Fruit fly (Drosophila melanogaster): ENCODE results near the gene CG33552.

The CG33552 gene

dm6 chr2L:16645479-16646302, 36.6 kb upstream of the CG33552 start (continued):
- no peak for TF ChIP-seq Ets21C (GFP tag; optimal IDR thresholded peaks at IDR 0.05)
- no peak for TF ChIP-seq Eip93F (GFP tag; optimal IDR thresholded peaks at IDR 0.05)
- no peak for TF ChIP-seq CG11294 (GFP tag; IDR thresholded peaks at IDR 0.05)
- TF ChIP-seq CG8632 (GFP tag; optimal IDR thresholded peaks at IDR 0.05) = no peak
- no peak for TF ChIP-seq dsx (GFP tag; optimal IDR thresholded peaks at IDR 0.05; ENCODE audit: poor library complexity, severe bottlenecking)
- no peak for TF ChIP-seq CG10669 (GFP tag; optimal IDR thresholded peaks at IDR 0.05)
- TF ChIP-seq fd59A (GFP tag; optimal IDR thresholded peaks at IDR 0.05) = no peak
- no peak for TF ChIP-seq CG31627 (GFP tag; optimal IDR thresholded peaks at IDR 0.05)
- TF ChIP-seq topi (GFP tag; optimal IDR thresholded peaks at IDR 0.05) = peak; percentile 30
- no peak for TF ChIP-seq CG11902 (GFP tag; optimal IDR thresholded peaks at IDR 0.05)
- peak; percentile 49 for TF ChIP-seq esn (GFP tag; optimal IDR thresholded peaks at IDR 0.05)
- peak; percentile 4 for TF ChIP-seq Hr39 (GFP tag; optimal IDR thresholded peaks at IDR 0.05)

dm6 chr2L:16647773-16648172, 34.5 kb upstream of the CG33552 start:
- TF ChIP-seq CG6792 (GFP tag; optimal IDR thresholded peaks at IDR 0.05) = peak; percentile 22
- no peak for TF ChIP-seq Eip93F (GFP tag; optimal IDR thresholded peaks at IDR 0.05)
- peak; percentile 0 for TF ChIP-seq vri (GFP tag; optimal IDR thresholded peaks at IDR 0.05)
- TF ChIP-seq CG15336 (GFP tag; IDR thresholded peaks at IDR 0.05) = peak; percentile 65
- TF ChIP-seq esn (GFP tag; optimal IDR thresholded peaks at IDR 0.05) = peak; percentile 58
- TF ChIP-seq CG7368 (GFP tag; optimal IDR thresholded peaks at IDR 0.05) = no peak
- no peak for TF ChIP-seq salr (GFP tag; optimal IDR thresholded peaks at IDR 0.05)
- peak in 1 of 2 experiments; percentile 1 for TF ChIP-seq ss (GFP tag; optimal IDR thresholded peaks at IDR 0.05)
- peak; percentile 52 for TF ChIP-seq OdsH (GFP tag; optimal IDR thresholded peaks at IDR 0.05)
- TF ChIP-seq CG8632 (GFP tag; optimal IDR thresholded peaks at IDR 0.05) = peak; percentile 21
- peak; percentile 14 for TF ChIP-seq Hr39 (GFP tag; optimal IDR thresholded peaks at IDR 0.05)
- TF ChIP-seq lz (GFP tag; optimal IDR thresholded peaks at IDR 0.05) = peak; percentile 36
- TF ChIP-seq CG11902 (GFP tag; optimal IDR thresholded peaks at IDR 0.05) = no peak
- TF ChIP-seq acj6 (GFP tag; optimal IDR thresholded peaks at IDR 0.05) = peak; percentile 39
- TF ChIP-seq Met (GFP tag; optimal IDR thresholded peaks at IDR 0.05) = peak; percentile 52
- TF ChIP-seq cyc (GFP tag; optimal IDR thresholded peaks at IDR 0.05) = peak; percentile 15
- TF ChIP-seq Sox15 (GFP tag; optimal IDR thresholded peaks at IDR 0.05) = no peak
- TF ChIP-seq Sox14 (GFP tag; optimal IDR thresholded peaks at IDR 0.05) = peak; percentile 8
- peak; percentile 15 for TF ChIP-seq dsx (GFP tag; optimal IDR thresholded peaks at IDR 0.05; ENCODE audit: poor library complexity, severe bottlenecking)
- no peak for TF ChIP-seq Gug (GFP tag; IDR thresholded peaks at IDR 0.05)
- peak; percentile 13 for TF ChIP-seq CG3032 (tag; optimal IDR thresholded peaks at IDR 0.05)
- TF ChIP-seq CG8319 (GFP tag; optimal IDR thresholded peaks at IDR 0.05) = no peak
- peak; percentile 30 for TF ChIP-seq CG4318 (GFP tag; optimal IDR thresholded peaks at IDR 0.05)
- no peak for TF ChIP-seq Lpt (GFP tag; optimal IDR thresholded peaks at IDR 0.05)
- no peak for TF ChIP-seq CG16779 (tag; optimal IDR thresholded peaks at IDR 0.05)
- peak; percentile 47 for TF ChIP-seq Eip75B (GFP tag; optimal IDR thresholded peaks at IDR 0.05)
- TF ChIP-seq CG11294 (GFP tag; IDR thresholded peaks at IDR 0.05) = no peak
- TF ChIP-seq CG32006 (GFP tag; optimal IDR thresholded peaks at IDR 0.05) = peak; percentile 64
- peak; percentile 72 for TF ChIP-seq Hr4 (GFP tag; optimal IDR thresholded peaks at IDR 0.05)
- TF ChIP-seq CG11762 (GFP tag; optimal IDR thresholded peaks at IDR 0.05; ENCODE audit: insufficient read depth) = no peak
- peak; percentile 46 for TF ChIP-seq pdm3 (GFP tag; optimal IDR thresholded peaks at IDR 0.05)
- TF ChIP-seq topi (GFP tag; optimal IDR thresholded peaks at IDR 0.05) = peak; percentile 44
- no peak for TF ChIP-seq fkh (GFP tag; optimal IDR thresholded peaks at IDR 0.05)
- peak; percentile 27 for TF ChIP-seq spab (GFP tag; optimal IDR thresholded peaks at IDR 0.05)
- TF ChIP-seq Ets21C (GFP tag; optimal IDR thresholded peaks at IDR 0.05) = no peak
- peak; percentile 30 for TF ChIP-seq fd59A (GFP tag; optimal IDR thresholded peaks at IDR 0.05)
- TF ChIP-seq CG1621 (tag; optimal IDR thresholded peaks at IDR 0.05) = no peak
- TF ChIP-seq Blimp-1 (GFP tag; optimal IDR thresholded peaks at IDR 0.05) = no peak
- TF ChIP-seq CG6276 (GFP tag; optimal IDR thresholded peaks at IDR 0.05) = peak; percentile 38
- peak; percentile 48 for TF ChIP-seq Ets96B (tag; optimal IDR thresholded peaks at IDR 0.05)
- TF ChIP-seq CG6163 (GFP tag; IDR thresholded peaks at IDR 0.05) = peak; percentile 48; the same call in 1 of the 3 replicates
- no peak for TF ChIP-seq net (GFP tag; optimal IDR thresholded peaks at IDR 0.05)
- TF ChIP-seq svp (GFP tag) = peak; percentile 64
- TF ChIP-seq achi (GFP tag; optimal IDR thresholded peaks at IDR 0.05) = peak; percentile 50

All from whole organism, prepupa.